Fruit fly (Drosophila melanogaster): ENCODE measurements around the gene RluA-2.
A peak's percentile ranks its signal among the peaks of the same experiment; 100 is the strongest.

Gene RluA-2

dm6 chr2L:10476879-10477278 lies at the start of gene RluA-2:
Gene RluA-2, plus strand, starts transcription at chr2L:10477073.
- TF ChIP-seq CG8319 (GFP tag; optimal IDR thresholded peaks at IDR 0.05) (no peak), CG1621 (tag; optimal IDR thresholded peaks at IDR 0.05) (no peak), fkh (GFP tag; optimal IDR thresholded peaks at IDR 0.05) (no peak), Hr4 (GFP tag; optimal IDR thresholded peaks at IDR 0.05) (no peak), CG3032 (tag; optimal IDR thresholded peaks at IDR 0.05) (no peak), pdm3 (GFP tag; optimal IDR thresholded peaks at IDR 0.05) (no peak), CG6808 (GFP tag; optimal IDR thresholded peaks at IDR 0.05) (no peak), Lpt (GFP tag; optimal IDR thresholded peaks at IDR 0.05) (no peak), dac (GFP tag; optimal IDR thresholded peaks at IDR 0.05) (no peak), ss (GFP tag; optimal IDR thresholded peaks at IDR 0.05) (no peak), Eip75B (GFP tag; optimal IDR thresholded peaks at IDR 0.05) (no peak), CG32006 (GFP tag; optimal IDR thresholded peaks at IDR 0.05) (no peak), CG7368 (GFP tag; optimal IDR thresholded peaks at IDR 0.05) (no peak), lz (GFP tag; optimal IDR thresholded peaks at IDR 0.05) (no peak), CG4318 (GFP tag; optimal IDR thresholded peaks at IDR 0.05) (no peak), CG11294 (GFP tag; IDR thresholded peaks at IDR 0.05) (no peak)

dm6 chr2L:10428528-10428927 lies 48.3 kb upstream of the RluA-2 start, which contains the start of gene CG5188:
Gene CG5188, plus strand, starts transcription at chr2L:10428829.
- TF ChIP-seq salr (GFP tag; optimal IDR thresholded peaks at IDR 0.05): no peak
- TF ChIP-seq fd85E (GFP tag; optimal IDR thresholded peaks at IDR 0.05): no peak
- no peak; the same call in 2 of the 3 replicates for TF ChIP-seq eg (GFP tag; IDR thresholded peaks at IDR 0.05)
- TF ChIP-seq CG6276 (GFP tag; optimal IDR thresholded peaks at IDR 0.05): no peak
- TF ChIP-seq fd59A (GFP tag; optimal IDR thresholded peaks at IDR 0.05): no peak
- TF ChIP-seq CG6163 (GFP tag; IDR thresholded peaks at IDR 0.05): peak; percentile 31; the same call in 1 of the 3 replicates
- no peak for TF ChIP-seq CG10669 (GFP tag; optimal IDR thresholded peaks at IDR 0.05)
- TF ChIP-seq dac (GFP tag; optimal IDR thresholded peaks at IDR 0.05): no peak
- no peak for TF ChIP-seq CG6808 (GFP tag; optimal IDR thresholded peaks at IDR 0.05)
- no peak; the same call in 1 of the 3 replicates for TF ChIP-seq CG8119 (GFP tag; IDR thresholded peaks at IDR 0.05)
- TF ChIP-seq Met (GFP tag; optimal IDR thresholded peaks at IDR 0.05): no peak
- TF ChIP-seq pdm3 (GFP tag; optimal IDR thresholded peaks at IDR 0.05): no peak
- no peak for TF ChIP-seq Eip75B (GFP tag; optimal IDR thresholded peaks at IDR 0.05)
- peak; percentile 4 for TF ChIP-seq Lpt (GFP tag; optimal IDR thresholded peaks at IDR 0.05)
- no peak for TF ChIP-seq CG8632 (GFP tag; optimal IDR thresholded peaks at IDR 0.05)
- no peak for TF ChIP-seq spab (GFP tag; optimal IDR thresholded peaks at IDR 0.05)
- peak; percentile 65 for TF ChIP-seq lz (GFP tag; optimal IDR thresholded peaks at IDR 0.05)
- peak; percentile 49 for TF ChIP-seq Ets96B (tag; optimal IDR thresholded peaks at IDR 0.05)
- TF ChIP-seq CG3919 (GFP tag; optimal IDR thresholded peaks at IDR 0.05): no peak
- peak; percentile 35 for TF ChIP-seq CG11762 (GFP tag; optimal IDR thresholded peaks at IDR 0.05; ENCODE audit: insufficient read depth)
- peak; percentile 69 for TF ChIP-seq CG15336 (GFP tag; IDR thresholded peaks at IDR 0.05)
- no peak for TF ChIP-seq Hr4 (GFP tag; optimal IDR thresholded peaks at IDR 0.05)
- no peak for TF ChIP-seq Hr38 (GFP tag; optimal IDR thresholded peaks at IDR 0.05)
- TF ChIP-seq CG1621 (tag; optimal IDR thresholded peaks at IDR 0.05): no peak
- peak; percentile 64 for TF ChIP-seq esn (GFP tag; optimal IDR thresholded peaks at IDR 0.05)
- TF ChIP-seq CG6854 (GFP tag; optimal IDR thresholded peaks at IDR 0.05): no peak
- peak; percentile 52 for TF ChIP-seq CG3032 (tag; optimal IDR thresholded peaks at IDR 0.05)
- TF ChIP-seq dsx (GFP tag; optimal IDR thresholded peaks at IDR 0.05; ENCODE audit: poor library complexity, severe bottlenecking): no peak
- no peak for TF ChIP-seq vri (GFP tag; optimal IDR thresholded peaks at IDR 0.05)
- TF ChIP-seq CG9139 (GFP tag; optimal IDR thresholded peaks at IDR 0.05): no peak
- no peak for TF ChIP-seq CG8319 (GFP tag; optimal IDR thresholded peaks at IDR 0.05)
- TF ChIP-seq Blimp-1 (GFP tag; optimal IDR thresholded peaks at IDR 0.05): no peak
- TF ChIP-seq Smox (GFP tag; optimal IDR thresholded peaks at IDR 0.05): no peak
- TF ChIP-seq CG16779 (tag; optimal IDR thresholded peaks at IDR 0.05): no peak
- TF ChIP-seq Ets21C (GFP tag; optimal IDR thresholded peaks at IDR 0.05): no peak
- TF ChIP-seq CG6792 (GFP tag; optimal IDR thresholded peaks at IDR 0.05): peak; percentile 35
- TF ChIP-seq CG32006 (GFP tag; optimal IDR thresholded peaks at IDR 0.05): no peak
- peak; percentile 37 for TF ChIP-seq acj6 (GFP tag; optimal IDR thresholded peaks at IDR 0.05)
- TF ChIP-seq OdsH (GFP tag; optimal IDR thresholded peaks at IDR 0.05): peak; percentile 51
- TF ChIP-seq Sox102F (GFP tag; optimal IDR thresholded peaks at IDR 0.05): no peak
- TF ChIP-seq cyc (GFP tag; optimal IDR thresholded peaks at IDR 0.05): peak; percentile 23
- TF ChIP-seq Gug (GFP tag; IDR thresholded peaks at IDR 0.05): 0 out of 2 replicates have a peak, but pooled peaks have one; percentile 9
- TF ChIP-seq Eip93F (GFP tag; optimal IDR thresholded peaks at IDR 0.05): no peak

Data from whole organism, prepupa.